Fruit fly (Drosophila melanogaster) whole organism, embryonic: ENCODE measurements around the gene Polr3F.
A peak's percentile ranks its signal among the peaks of the same experiment; 100 is the strongest.

ENCODE experiments used
- Aef1 ChIP-seq: fragments of 200-800 bp; sonication (Bioruptor generic); IDR thresholded peaks from 3 replicates; pipeline ENCODE4 v1.3.6; 2022; ENCODE audit warnings: missing biosample characterization, missing genetic modification characterization
- CG10147 ChIP-seq: fragments of 200-800 bp; sonication (Bioruptor generic); optimal IDR thresholded peaks from 2 replicates; lab custom pipeline; 2019; ENCODE audit warnings: missing biosample characterization, mild to moderate bottlenecking, missing genetic modification characterization, moderate library complexity
- CG10209 ChIP-seq: fragments of 200-800 bp; sonication (Bioruptor generic); optimal IDR thresholded peaks from 3 replicates; lab custom pipeline; 2017; ENCODE audit warnings: missing biosample characterization, mild to moderate bottlenecking, missing genetic modification characterization, missing genetic modification reagents
- CG10959 ChIP-seq: fragments of 200-800 bp; sonication (Bioruptor generic); IDR thresholded peaks from 2 replicates; pipeline ENCODE4 v1.3.6; 2022; ENCODE audit warnings: missing biosample characterization, missing genetic modification characterization
- CG11247 ChIP-seq: fragments of 200-800 bp; sonication (Bioruptor generic); IDR thresholded peaks from 2 replicates; pipeline ENCODE4 v1.3.6; 2022; ENCODE audit warnings: missing biosample characterization, missing genetic modification characterization
- CG11695 ChIP-seq: fragments of 200-800 bp; sonication (Bioruptor generic); IDR thresholded peaks from 3 replicates; pipeline ENCODE4 v1.3.6; 2022; ENCODE audit warnings: missing biosample characterization, missing genetic modification characterization
- CG12219 ChIP-seq: fragments of 200-800 bp; sonication (Bioruptor generic); optimal IDR thresholded peaks from 3 replicates; lab custom pipeline; 2018; ENCODE audit warnings: missing biosample characterization, mild to moderate bottlenecking, missing genetic modification characterization
- CG12299 ChIP-seq: fragments of 200-800 bp; sonication (Bioruptor generic); optimal IDR thresholded peaks from 2 replicates; lab custom pipeline; 2018; ENCODE audit warnings: missing biosample characterization, mild to moderate bottlenecking, missing genetic modification characterization
- CG13123 ChIP-seq: fragments of 200-800 bp; sonication (Bioruptor generic); optimal IDR thresholded peaks from 2 replicates; lab custom pipeline; 2016; ENCODE audit warnings: missing biosample characterization, missing genetic modification characterization
- CG15696 ChIP-seq: fragments of 200-800 bp; sonication (Bioruptor generic); optimal IDR thresholded peaks from 2 replicates; lab custom pipeline; 2019; ENCODE audit warnings: missing biosample characterization, mild to moderate bottlenecking, missing genetic modification characterization, moderate library complexity
- CG17361 ChIP-seq: fragments of 200-800 bp; sonication (Bioruptor generic); IDR thresholded peaks from 3 replicates; pipeline ENCODE4 v1.3.6; 2022; ENCODE audit warnings: missing biosample characterization, missing genetic modification characterization
- CG17802 ChIP-seq: fragments of 200-800 bp; sonication (Bioruptor generic); optimal IDR thresholded peaks from 2 replicates; lab custom pipeline; 2018; ENCODE audit warnings: missing biosample characterization, mild to moderate bottlenecking, missing genetic modification characterization, moderate library complexity
- CG2116 ChIP-seq: fragments of 200-800 bp; sonication (Bioruptor generic); optimal IDR thresholded peaks from 3 replicates; lab custom pipeline; 2018; ENCODE audit warnings: missing biosample characterization, mild to moderate bottlenecking, missing genetic modification characterization
- CG3838 ChIP-seq: fragments of 200-800 bp; sonication (Bioruptor generic); optimal IDR thresholded peaks from 3 replicates; lab custom pipeline; 2016; ENCODE audit warnings: missing biosample characterization, missing genetic modification characterization
- CG5953 ChIP-seq: fragments of 200-800 bp; sonication (Bioruptor generic); IDR thresholded peaks from 2 replicates; pipeline ENCODE4 v1.3.6; 2022; ENCODE audit warnings: missing biosample characterization, missing genetic modification characterization
- CG6813 ChIP-seq: fragments of 200-800 bp; sonication (Bioruptor generic); optimal IDR thresholded peaks from 2 replicates; lab custom pipeline; 2017; ENCODE audit warnings: missing biosample characterization, missing genetic modification characterization, mild to moderate bottlenecking, moderate library complexity, missing genetic modification reagents
- CG7786 ChIP-seq: fragments of 200-800 bp; sonication (Bioruptor generic); optimal IDR thresholded peaks from 2 replicates; lab custom pipeline; 2016; ENCODE audit warnings: missing biosample characterization, missing genetic modification characterization
- CG7839 ChIP-seq: fragments of 200-800 bp; sonication (Bioruptor generic); optimal IDR thresholded peaks from 3 replicates; lab custom pipeline; 2018; ENCODE audit warnings: missing biosample characterization, mild to moderate bottlenecking, missing genetic modification characterization, moderate library complexity
- CG8281 ChIP-seq: fragments of 200-800 bp; sonication (Bioruptor generic); optimal IDR thresholded peaks from 2 replicates; lab custom pipeline; 2018; ENCODE audit warnings: missing biosample characterization, mild to moderate bottlenecking, missing genetic modification characterization, moderate library complexity
- CG8924 ChIP-seq: fragments of 200-800 bp; optimal IDR thresholded peaks from 3 replicates; lab custom pipeline; 2019; ENCODE audit warnings: missing biosample characterization, mild to moderate bottlenecking, missing genetic modification characterization, moderate library complexity
- CG9817 ChIP-seq: fragments of 200-800 bp; sonication (Bioruptor generic); optimal IDR thresholded peaks from 2 replicates; lab custom pipeline; 2018; ENCODE audit warnings: missing biosample characterization, mild to moderate bottlenecking, missing genetic modification characterization, moderate library complexity
- CG9876 ChIP-seq: fragments of 200-800 bp; sonication (Bioruptor generic); optimal IDR thresholded peaks from 2 replicates; lab custom pipeline; 2016; ENCODE audit warnings: missing biosample characterization, missing genetic modification characterization
- CG9932 ChIP-seq: fragments of 200-800 bp; sonication (Bioruptor generic); IDR thresholded peaks from 2 replicates; pipeline ENCODE4 v1.3.6; 2022; ENCODE audit warnings: missing biosample characterization, missing genetic modification characterization
- D19B ChIP-seq: fragments of 200-800 bp; sonication (Bioruptor generic); optimal IDR thresholded peaks from 2 replicates; lab custom pipeline; 2017; ENCODE audit warnings: missing biosample characterization, mild to moderate bottlenecking, missing genetic modification characterization
- Dad ChIP-seq: fragments of 200-800 bp; sonication (Bioruptor generic); optimal IDR thresholded peaks from 3 replicates; lab custom pipeline; 2016; ENCODE audit warnings: missing biosample characterization, missing genetic modification characterization
- Eip74EF ChIP-seq, 2 experiments: fragments of 200-800 bp in 1 of 2; fragments of >200 bp in 1 of 2; sonication (Bioruptor generic) in 1 of 2; optimal IDR thresholded peaks; 2 replicates each; lab custom pipeline; 2017 to 2019; ENCODE audit warnings: missing biosample characterization in 2 of 2, missing genetic modification characterization in 2 of 2, mild to moderate bottlenecking in 1 of 2, moderate library complexity in 1 of 2
- Fer1 ChIP-seq: fragments of 200-800 bp; sonication (Bioruptor generic); optimal IDR thresholded peaks from 2 replicates; lab custom pipeline; 2017; ENCODE audit warnings: missing biosample characterization, mild to moderate bottlenecking, missing genetic modification characterization
- Hmx ChIP-seq: fragments of 200-800 bp; sonication (Bioruptor generic); optimal IDR thresholded peaks from 2 replicates; lab custom pipeline; 2016; ENCODE audit warnings: missing biosample characterization, missing genetic modification characterization
- Kr ChIP-seq: fragments of 200-800 bp; sonication (Bioruptor generic); optimal IDR thresholded peaks from 2 replicates; lab custom pipeline; 2017; ENCODE audit warnings: missing biosample characterization, mild to moderate bottlenecking, missing genetic modification characterization
- Max ChIP-seq: fragments of 200-800 bp; sonication (Bioruptor generic); optimal IDR thresholded peaks from 2 replicates; lab custom pipeline; 2016; ENCODE audit warnings: missing biosample characterization, mild to moderate bottlenecking, missing genetic modification characterization
- Scr ChIP-seq: fragments of 200-800 bp; sonication (Bioruptor generic); IDR thresholded peaks from 2 replicates; pipeline ENCODE4 v1.3.6; 2022; ENCODE audit warnings: missing biosample characterization, missing genetic modification characterization; ENCODE audit not compliant: partially characterized antibody
- Tbp ChIP-seq: fragments of >200 bp; optimal IDR thresholded peaks from 2 replicates; lab custom pipeline; 2018; ENCODE audit warnings: missing biosample characterization, missing genetic modification characterization
- Xbp1 ChIP-seq: fragments of 200-800 bp; sonication (Bioruptor generic); optimal IDR thresholded peaks from 3 replicates; lab custom pipeline; 2016; ENCODE audit warnings: missing biosample characterization, mild to moderate bottlenecking, missing genetic modification characterization
- ap ChIP-seq: fragments of 200-800 bp; sonication (Bioruptor generic); IDR thresholded peaks from 2 replicates; pipeline ENCODE4 v1.3.6; 2022; ENCODE audit warnings: missing biosample characterization, missing genetic modification characterization
- ash1 ChIP-seq: fragments of 200-800 bp; sonication (Bioruptor generic); optimal IDR thresholded peaks from 2 replicates; lab custom pipeline; 2018; ENCODE audit warnings: missing biosample characterization, mild to moderate bottlenecking, missing genetic modification characterization
- btn ChIP-seq: fragments of 200-800 bp; sonication (Bioruptor generic); optimal IDR thresholded peaks from 2 replicates; lab custom pipeline; 2016; ENCODE audit warnings: missing biosample characterization, missing genetic modification characterization
- chif ChIP-seq, 2 experiments: fragments of 200-800 bp; sonication (Bioruptor generic); optimal IDR thresholded peaks; 3 replicates each; lab custom pipeline; 2016; ENCODE audit warnings: missing biosample characterization in 2 of 2, missing genetic modification characterization in 2 of 2
- ci ChIP-seq: fragments of 200-800 bp; sonication (Bioruptor generic); IDR thresholded peaks from 3 replicates; pipeline ENCODE4 v1.3.6; 2022; ENCODE audit warnings: missing biosample characterization, missing genetic modification characterization
- dm ChIP-seq: fragments of 200-800 bp; sonication (Bioruptor generic); optimal IDR thresholded peaks from 3 replicates; lab custom pipeline; 2016; ENCODE audit warnings: missing biosample characterization, missing genetic modification characterization
- eyg ChIP-seq: fragments of 200-800 bp; sonication (Bioruptor generic); optimal IDR thresholded peaks from 3 replicates; lab custom pipeline; 2016; ENCODE audit warnings: missing biosample characterization, missing genetic modification characterization
- fru ChIP-seq: fragments of >200 bp; optimal IDR thresholded peaks from 2 replicates; lab custom pipeline; 2017
- hkb ChIP-seq, 2 experiments: fragments of 200-800 bp in 1 of 2; fragments of >200 bp in 1 of 2; sonication (Bioruptor generic) in 1 of 2; IDR thresholded peaks in 1 of 2; optimal IDR thresholded peaks in 1 of 2; 2 replicates each; pipeline versions ENCODE4 v1.3.6 to Lab custom; 2017 to 2022; ENCODE audit warnings: missing biosample characterization in 1 of 2, missing genetic modification characterization in 1 of 2
- insv ChIP-seq, 2 experiments: fragments of 200-800 bp; sonication (Bioruptor generic); optimal IDR thresholded peaks; 3 replicates each; lab custom pipeline; 2016 to 2018; ENCODE audit warnings: missing biosample characterization in 2 of 2, missing genetic modification characterization in 2 of 2
- nerfin-2 ChIP-seq: fragments of 200-800 bp; sonication (Bioruptor generic); IDR thresholded peaks from 2 replicates; pipeline ENCODE4 v1.3.6; 2022; ENCODE audit warnings: missing biosample characterization, missing genetic modification characterization; ENCODE audit not compliant: partially characterized antibody
- pnt ChIP-seq: fragments of 200-800 bp; sonication (Bioruptor generic); optimal IDR thresholded peaks from 3 replicates; lab custom pipeline; 2016; ENCODE audit warnings: missing biosample characterization, missing genetic modification characterization
- salm ChIP-seq: fragments of 200-800 bp; sonication (Bioruptor generic); optimal IDR thresholded peaks from 2 replicates; lab custom pipeline; 2018; ENCODE audit warnings: missing biosample characterization, mild to moderate bottlenecking, missing genetic modification characterization
- sima ChIP-seq: fragments of 200-800 bp; sonication (Bioruptor generic); optimal IDR thresholded peaks from 2 replicates; lab custom pipeline; 2016; ENCODE audit warnings: missing biosample characterization, missing genetic modification characterization
- ssp ChIP-seq: fragments of 200-800 bp; sonication (Bioruptor generic); IDR thresholded peaks from 2 replicates; pipeline ENCODE4 v1.3.6; 2022; ENCODE audit warnings: missing biosample characterization, missing genetic modification characterization
- tll ChIP-seq, 2 experiments: fragments of 200-800 bp in 1 of 2; fragments of >200 bp in 1 of 2; sonication (Bioruptor generic) in 1 of 2; optimal IDR thresholded peaks; 2 replicates each; lab custom pipeline; 2017 to 2019; ENCODE audit warnings: missing biosample characterization in 2 of 2, missing genetic modification characterization in 2 of 2, mild to moderate bottlenecking in 1 of 2, moderate library complexity in 1 of 2
- tx ChIP-seq: fragments of 200-800 bp; sonication (Bioruptor generic); optimal IDR thresholded peaks from 2 replicates; lab custom pipeline; 2016; ENCODE audit warnings: missing biosample characterization, missing genetic modification characterization
- zf30C ChIP-seq: fragments of 200-800 bp; sonication (Bioruptor generic); optimal IDR thresholded peaks from 3 replicates; lab custom pipeline; 2018; ENCODE audit warnings: missing biosample characterization, mild to moderate bottlenecking, missing genetic modification characterization

Polr3F gene

dm6 chr3R:22400246-22400645, 33.1 kb upstream of the Polr3F start (continued):
- TF ChIP-seq Kr (GFP tag; lab: Kevin White, UChicago) (no peak), fru (lab: Kevin White, UChicago) (no peak), insv (GFP tag; optimal IDR thresholded peaks at IDR 0.05; lab: Kevin White, UChicago) (no peak), Fer1 (GFP tag; lab: Kevin White, UChicago) (no peak), CG13123 (GFP tag; lab: Kevin White, UChicago) (no peak), CG2116 (GFP tag; lab: Kevin White, UChicago) (no peak), dm (GFP tag; lab: Kevin White, UChicago) (no peak), ap (GFP tag; lab: Robert Waterston, UW) (no peak), Hmx (no peak), Tbp (no peak), CG9876 (GFP tag; lab: Kevin White, UChicago) (no peak), Max (GFP tag; lab: Kevin White, UChicago) (no peak), D19B (GFP tag; lab: Kevin White, UChicago) (no peak), tx (GFP tag; lab: Kevin White, UChicago) (no peak), CG10959 (GFP tag; lab: Robert Waterston, UW) (peak; percentile 17; the same call in 1 of the 2 replicates), Aef1 (GFP tag; lab: Robert Waterston, UW) (peak; percentile 35; the same call in 1 of the 3 replicates), zf30C (GFP tag; lab: Kevin White, UChicago) (no peak), btn (no peak), CG6813 (GFP tag; lab: Kevin White, UChicago) (no peak), tll (GFP tag; optimal IDR thresholded peaks at IDR 0.05; lab: Kevin White, UChicago) (no peak), CG9817 (tag; lab: Kevin White, UChicago) (no peak), CG12219 (GFP tag; lab: Kevin White, UChicago) (no peak), CG8924 (tag; lab: Kevin White, UChicago) (peak; percentile 19), Dad (no peak), CG3838 (GFP tag; lab: Kevin White, UChicago) (no peak), CG17361 (GFP tag; lab: Robert Waterston, UW) (no peak), CG7786 (no peak), ash1 (no peak), CG17802 (no peak), nerfin-2 (GFP tag; lab: Robert Waterston, UW) (no peak), Eip74EF (GFP tag; optimal IDR thresholded peaks at IDR 0.05; lab: Kevin White, UChicago) (no peak), CG7839 (no peak), hkb (optimal IDR thresholded peaks at IDR 0.05; lab: Kevin White, UChicago) (no peak), hkb (GFP tag; IDR thresholded peaks at IDR 0.05; lab: Robert Waterston, UW) (peak; percentile 51; the same call in 1 of the 2 replicates), ssp (GFP tag; lab: Robert Waterston, UW) (no peak), ci (no peak), CG15696 (tag; lab: Kevin White, UChicago) (no peak), CG10209 (GFP tag; lab: Kevin White, UChicago) (no peak), CG12299 (tag; lab: Kevin White, UChicago) (no peak), Scr (GFP tag; lab: Robert Waterston, UW) (no peak), CG11247 (GFP tag; lab: Robert Waterston, UW) (no peak; the same call in 1 of the 2 replicates), Xbp1 (GFP tag; lab: Kevin White, UChicago) (peak; percentile 11), pnt (GFP tag; lab: Kevin White, UChicago) (no peak), CG11695 (GFP tag; lab: Robert Waterston, UW) (peak; percentile 51; the same call in 1 of the 3 replicates), CG8281 (no peak), CG9932 (GFP tag; lab: Robert Waterston, UW) (peak; percentile 68), eyg (no peak), CG10147 (GFP tag; lab: Kevin White, UChicago) (no peak), CG5953 (GFP tag; lab: Robert Waterston, UW) (no peak), chif (GFP tag; optimal IDR thresholded peaks at IDR 0.05; lab: Kevin White, UChicago) (peak in 1 of 2 experiments; percentile 7), sima (no peak), salm (tag; lab: Kevin White, UChicago) (no peak)
